Worm (Caenorhabditis elegans) whole organism, L3 larva: ENCODE data around the gene K02E11.10.

ENCODE experiments used
- egl-5 ChIP-seq: fragments of 150-350 bp; optimal IDR thresholded peaks from 2 replicates; lab custom pipeline; 2017; ENCODE audit warnings: missing biosample characterization, missing genetic modification reagents, missing genetic modification characterization, inconsistent platforms
- mml-1 ChIP-seq: fragments of 150-350 bp; sonication (generic microtip); optimal IDR thresholded peaks from 3 replicates; lab custom pipeline; 2014; ENCODE audit warnings: missing biosample characterization, missing genetic modification characterization

- TF ChIP-seq egl-5 (tag; lab: Kevin White, UChicago): no peak
- TF ChIP-seq mml-1 (tag; lab: Kevin White, UChicago): no peak
Observed at ce11 chrV:14282222-14282709, 41.3 kb upstream of the K02E11.10 start, which contains the start of the genes srt-74 and F40G12.9.
